Fruit fly (Drosophila melanogaster): Measurements from ENCODE around the gene CG13390.

The CG13390 gene

DNA sequence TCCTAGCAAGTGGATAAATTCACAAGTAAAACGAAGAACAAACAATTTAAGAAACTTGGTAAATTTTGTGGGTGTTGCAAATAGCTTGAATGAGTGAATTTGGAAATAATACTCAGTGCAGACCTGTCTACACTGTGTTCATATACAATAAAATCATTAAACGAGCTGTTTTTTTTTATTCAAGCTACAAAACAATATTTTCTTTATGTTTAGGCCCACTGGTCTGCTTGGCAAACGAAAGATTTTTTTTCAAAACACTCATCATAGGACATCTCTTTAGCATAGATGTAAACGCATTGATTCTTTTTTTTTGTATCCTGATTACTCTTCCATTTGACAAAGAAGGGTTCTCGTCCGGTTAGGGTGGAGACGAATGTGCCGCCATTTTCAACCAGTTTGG is 15.7 kb upstream of the CG13390 start, which contains the start of gene CG42820:
TSS of gene CG42820 (minus strand) at position 101 of the 400 bp plus-strand sequence.
- TF ChIP-seq CG11617 (GFP tag; optimal IDR thresholded peaks at IDR 0.05) = no peak
- no peak for TF ChIP-seq CG12768 (GFP tag; optimal IDR thresholded peaks at IDR 0.05)
- TF ChIP-seq pad (GFP tag; optimal IDR thresholded peaks at IDR 0.05) = no peak
- TF ChIP-seq ovo (GFP tag; optimal IDR thresholded peaks at IDR 0.05) = no peak

- TF ChIP-seq Mnt (GFP tag; optimal IDR thresholded peaks at IDR 0.05) (no peak), CG11617 (GFP tag; optimal IDR thresholded peaks at IDR 0.05) (no peak), pad (GFP tag; optimal IDR thresholded peaks at IDR 0.05) (no peak), CG1620 (GFP tag; optimal IDR thresholded peaks at IDR 0.05) (no peak), CG7045 (GFP tag; optimal IDR thresholded peaks at IDR 0.05) (no peak), CG14711 (tag; optimal IDR thresholded peaks at IDR 0.05) (no peak), Hr96 (GFP tag; optimal IDR thresholded peaks at IDR 0.05) (no peak), CG12768 (GFP tag; optimal IDR thresholded peaks at IDR 0.05) (no peak), ovo (GFP tag; optimal IDR thresholded peaks at IDR 0.05) (no peak), cnc (optimal IDR thresholded peaks at IDR 0.05) (no peak), CG5204 (GFP tag; optimal IDR thresholded peaks at IDR 0.05) (no peak)
These were observed 12.6 kb upstream of the CG13390 start, which contains the start of gene CG42819 for dm6 chr2L:8389231-8389630. Gene CG42819 (minus strand): TSS chr2L:8389331.

DNA sequence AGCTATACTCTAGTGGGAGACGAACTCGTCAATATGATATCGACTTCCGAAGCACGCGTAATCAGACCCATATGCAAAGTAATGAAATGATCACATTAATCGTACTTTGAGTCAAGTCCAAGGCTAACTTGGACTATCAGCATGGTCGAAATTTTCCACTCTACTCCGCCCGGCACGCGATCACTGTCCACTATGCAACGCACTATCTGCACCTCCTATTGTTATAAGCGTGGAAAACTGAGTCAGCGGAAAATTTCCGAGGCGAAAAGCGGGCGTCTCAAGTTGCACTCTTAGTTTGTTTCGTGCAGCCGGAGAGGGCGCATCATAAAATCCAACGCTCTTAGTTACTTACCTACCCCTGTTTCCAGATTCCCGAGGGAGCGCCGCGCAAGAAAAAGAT is 9.3 kb upstream of the CG13390 start:
- TF ChIP-seq tj (GFP tag; optimal IDR thresholded peaks at IDR 0.05) (peak; percentile 91), ovo (GFP tag; optimal IDR thresholded peaks at IDR 0.05) (no peak)

dm6 chr2L:8384985-8385519 is 8.5 kb upstream of the CG13390 start:
- peak; percentile 2 for TF ChIP-seq cic (GFP tag; optimal IDR thresholded peaks at IDR 0.05)
- TF ChIP-seq pad (GFP tag; optimal IDR thresholded peaks at IDR 0.05) = no peak
- no peak for TF ChIP-seq tj (GFP tag; optimal IDR thresholded peaks at IDR 0.05)
- peak; percentile 12 for TF ChIP-seq CG7101 (tag; optimal IDR thresholded peaks at IDR 0.05)
- peak; percentile 92 for TF ChIP-seq kay (GFP tag; ENCODE audit: borderline replicate concordance)
- peak; percentile 62 for TF ChIP-seq CG7045 (GFP tag; optimal IDR thresholded peaks at IDR 0.05)
- TF ChIP-seq Hr96 (GFP tag; optimal IDR thresholded peaks at IDR 0.05) = no peak
- peak; percentile 6 for TF ChIP-seq CG14711 (tag; optimal IDR thresholded peaks at IDR 0.05)
- TF ChIP-seq Crg-1 (GFP tag; optimal IDR thresholded peaks at IDR 0.05) = no peak

DNA sequence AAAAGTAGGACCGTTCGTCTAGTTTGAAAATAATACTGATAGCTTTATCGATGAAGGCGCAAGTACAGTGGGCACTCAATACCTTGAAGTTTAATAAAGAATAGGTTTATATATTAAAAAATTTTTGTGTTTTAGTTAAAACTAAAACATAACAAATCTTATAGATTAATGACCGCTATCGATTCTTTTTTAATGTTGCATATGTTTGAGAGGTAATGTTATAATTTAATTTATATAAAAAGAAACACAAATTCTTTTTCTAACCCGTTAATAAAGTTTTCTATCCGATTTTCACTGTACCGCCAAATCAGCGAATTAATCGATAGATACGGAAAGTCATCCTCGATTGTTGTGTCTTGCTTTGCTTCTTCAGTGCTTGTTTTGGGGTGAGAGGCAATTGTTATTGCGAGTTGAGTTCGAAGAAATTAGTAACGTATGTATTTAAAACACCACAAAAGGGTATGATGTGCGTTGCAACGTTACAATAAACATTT is 7.6 kb upstream of the CG13390 start, which contains the start of the genes Dad1 and CG13384:
TSS of gene Dad1 (minus strand) at position 30 of the 494 bp plus-strand sequence.
TSS of gene CG13384 (plus strand) at position 348 of the 494 bp plus-strand sequence.
- TF ChIP-seq pad (GFP tag; optimal IDR thresholded peaks at IDR 0.05) (peak; percentile 83), CG1620 (GFP tag; optimal IDR thresholded peaks at IDR 0.05) (peak; percentile 85), CG33017 (tag; optimal IDR thresholded peaks at IDR 0.05) (peak; percentile 96), bab1 (GFP tag; optimal IDR thresholded peaks at IDR 0.05) (peak; percentile 97), Hr96 (GFP tag; optimal IDR thresholded peaks at IDR 0.05) (peak; percentile 79), kay (GFP tag; ENCODE audit: borderline replicate concordance) (peak; percentile 89), CG11617 (GFP tag; optimal IDR thresholded peaks at IDR 0.05) (peak; percentile 96), CG7045 (GFP tag; optimal IDR thresholded peaks at IDR 0.05) (peak; percentile 94), CG12768 (GFP tag; optimal IDR thresholded peaks at IDR 0.05) (peak; percentile 96), cic (GFP tag; optimal IDR thresholded peaks at IDR 0.05) (peak; percentile 81), CG7101 (tag; optimal IDR thresholded peaks at IDR 0.05) (peak; percentile 98), CG5204 (GFP tag; optimal IDR thresholded peaks at IDR 0.05) (peak; percentile 94), tj (GFP tag; optimal IDR thresholded peaks at IDR 0.05) (peak; percentile 88), CG14711 (tag; optimal IDR thresholded peaks at IDR 0.05) (peak; percentile 92), ovo (GFP tag; optimal IDR thresholded peaks at IDR 0.05) (peak; percentile 78), toe (GFP tag; optimal IDR thresholded peaks at IDR 0.05) (peak; percentile 89), Clk (GFP tag; optimal IDR thresholded peaks at IDR 0.05) (peak; percentile 85), Mnt (GFP tag; optimal IDR thresholded peaks at IDR 0.05) (peak; percentile 72), cnc (optimal IDR thresholded peaks at IDR 0.05) (no peak), Crg-1 (GFP tag; optimal IDR thresholded peaks at IDR 0.05) (peak; percentile 88)

- peak; percentile 88 for TF ChIP-seq CG7101 (tag; optimal IDR thresholded peaks at IDR 0.05)
- TF ChIP-seq Clk (GFP tag; optimal IDR thresholded peaks at IDR 0.05) = peak; percentile 27
- peak; percentile 53 for TF ChIP-seq tj (GFP tag; optimal IDR thresholded peaks at IDR 0.05)
- TF ChIP-seq CG11617 (GFP tag; optimal IDR thresholded peaks at IDR 0.05) = peak; percentile 62
- peak; percentile 77 for TF ChIP-seq CG12768 (GFP tag; optimal IDR thresholded peaks at IDR 0.05)
- TF ChIP-seq CG14711 (tag; optimal IDR thresholded peaks at IDR 0.05) = peak; percentile 70
- peak; percentile 91 for TF ChIP-seq Crg-1 (GFP tag; optimal IDR thresholded peaks at IDR 0.05)
- TF ChIP-seq CG7045 (GFP tag; optimal IDR thresholded peaks at IDR 0.05) = peak; percentile 73
- TF ChIP-seq ovo (GFP tag; optimal IDR thresholded peaks at IDR 0.05) = peak; percentile 73
- TF ChIP-seq cnc (optimal IDR thresholded peaks at IDR 0.05) = no peak
- TF ChIP-seq pad (GFP tag; optimal IDR thresholded peaks at IDR 0.05) = peak; percentile 80
- TF ChIP-seq toe (GFP tag; optimal IDR thresholded peaks at IDR 0.05) = peak; percentile 57
- peak; percentile 62 for TF ChIP-seq CG5204 (GFP tag; optimal IDR thresholded peaks at IDR 0.05)
- TF ChIP-seq bab1 (GFP tag; optimal IDR thresholded peaks at IDR 0.05) = peak; percentile 82
- TF ChIP-seq Hr96 (GFP tag; optimal IDR thresholded peaks at IDR 0.05) = peak; percentile 80
- TF ChIP-seq kay (GFP tag; ENCODE audit: borderline replicate concordance) = peak; percentile 59
- TF ChIP-seq CG1620 (GFP tag; optimal IDR thresholded peaks at IDR 0.05) = peak; percentile 83
- peak; percentile 63 for TF ChIP-seq cic (GFP tag; optimal IDR thresholded peaks at IDR 0.05)
- peak; percentile 88 for TF ChIP-seq Mnt (GFP tag; optimal IDR thresholded peaks at IDR 0.05)
- peak; percentile 72 for TF ChIP-seq CG33017 (tag; optimal IDR thresholded peaks at IDR 0.05)
These were observed 6.0 kb upstream of the CG13390 start, which contains the start of the genes CG13392 and Rcd4 for dm6 chr2L:8382646-8383045. Gene CG13392 (minus strand): TSS chr2L:8382807. Gene Rcd4 (plus strand): TSS chr2L:8382861.

Data from whole organism, adult.